Fruit fly (Drosophila melanogaster) whole organism, embryonic: ENCODE data around the gene CG15019.

Experiments used
- Bteb2 ChIP-seq: fragments of 200-800 bp; sonication (Bioruptor generic); optimal IDR thresholded peaks from 2 replicates; lab custom pipeline; 2016; ENCODE audit warnings: missing biosample characterization, missing genetic modification characterization
- CG10431 ChIP-seq: fragments of 200-800 bp; sonication (Bioruptor generic); optimal IDR thresholded peaks from 3 replicates; lab custom pipeline; 2018; ENCODE audit warnings: missing biosample characterization, mild to moderate bottlenecking, missing genetic modification characterization
- CG12071 ChIP-seq: fragments of 200-800 bp; sonication (Bioruptor generic); optimal IDR thresholded peaks from 3 replicates; lab custom pipeline; 2018; ENCODE audit warnings: missing biosample characterization, mild to moderate bottlenecking, missing genetic modification characterization
- CG12104 ChIP-seq: fragments of 200-800 bp; sonication (Bioruptor generic); optimal IDR thresholded peaks from 3 replicates; lab custom pipeline; 2016; ENCODE audit warnings: missing biosample characterization, missing genetic modification characterization
- CG1233 ChIP-seq: fragments of 200-800 bp; sonication (Bioruptor generic); optimal IDR thresholded peaks from 4 replicates; lab custom pipeline; 2018; ENCODE audit warnings: missing biosample characterization, mild to moderate bottlenecking, missing genetic modification characterization
- CG12659 ChIP-seq: fragments of 200-800 bp; sonication (Bioruptor generic); optimal IDR thresholded peaks from 3 replicates; lab custom pipeline; 2017; ENCODE audit warnings: mild to moderate bottlenecking, missing biosample characterization, missing genetic modification reagents, missing genetic modification characterization
- CG12744 ChIP-seq: fragments of 200-800 bp; sonication (Bioruptor generic); optimal IDR thresholded peaks from 2 replicates; lab custom pipeline; 2016; ENCODE audit warnings: missing biosample characterization, missing genetic modification characterization
- CG13296 ChIP-seq: fragments of 200-800 bp; sonication (Bioruptor generic); optimal IDR thresholded peaks from 3 replicates; lab custom pipeline; 2018; ENCODE audit warnings: missing biosample characterization, mild to moderate bottlenecking, missing genetic modification characterization
- CG15011 ChIP-seq: fragments of 200-800 bp; sonication (Bioruptor generic); optimal IDR thresholded peaks from 3 replicates; lab custom pipeline; 2018; ENCODE audit warnings: missing biosample characterization, mild to moderate bottlenecking, missing genetic modification characterization
- CG2129 ChIP-seq: fragments of 200-800 bp; sonication (Bioruptor generic); IDR thresholded peaks from 2 replicates; pipeline ENCODE4 v1.3.6; 2022; ENCODE audit warnings: missing biosample characterization, missing genetic modification characterization; ENCODE audit not compliant: partially characterized antibody
- CG32772 ChIP-seq: fragments of 200-800 bp; sonication (Bioruptor generic); IDR thresholded peaks from 2 replicates; pipeline ENCODE4 v1.3.6; 2022; ENCODE audit warnings: missing biosample characterization, missing genetic modification characterization
- CG4820 ChIP-seq: fragments of 200-800 bp; sonication (Bioruptor generic); optimal IDR thresholded peaks from 3 replicates; lab custom pipeline; 2016; ENCODE audit warnings: missing biosample characterization, missing genetic modification characterization
- CG6689 ChIP-seq: fragments of 200-800 bp; sonication (Bioruptor generic); IDR thresholded peaks from 2 replicates; pipeline ENCODE4 v1.3.6; 2022; ENCODE audit warnings: missing biosample characterization, missing genetic modification characterization
- CG8924 ChIP-seq: fragments of 200-800 bp; optimal IDR thresholded peaks from 3 replicates; lab custom pipeline; 2019; ENCODE audit warnings: missing biosample characterization, mild to moderate bottlenecking, missing genetic modification characterization, moderate library complexity
- CG9609 ChIP-seq: fragments of 200-800 bp; sonication (Bioruptor generic); optimal IDR thresholded peaks from 3 replicates; lab custom pipeline; 2016; ENCODE audit warnings: missing biosample characterization, missing genetic modification characterization
- Chrac-16 ChIP-seq: fragments of 200-800 bp; sonication (Bioruptor generic); optimal IDR thresholded peaks from 3 replicates; lab custom pipeline; 2016; ENCODE audit warnings: missing biosample characterization, missing genetic modification characterization
- CrebB ChIP-seq: fragments of 200-800 bp; sonication (Bioruptor generic); optimal IDR thresholded peaks from 3 replicates; lab custom pipeline; 2018; ENCODE audit warnings: missing biosample characterization, mild to moderate bottlenecking, missing genetic modification characterization
- Drgx ChIP-seq: fragments of 200-800 bp; sonication (Bioruptor generic); IDR thresholded peaks from 2 replicates; pipeline ENCODE4 v1.3.6; 2022; ENCODE audit warnings: missing biosample characterization, missing genetic modification characterization
- MBD-R2 ChIP-seq: fragments of 200-800 bp; sonication (Bioruptor generic); IDR thresholded peaks from 2 replicates; pipeline ENCODE4 v1.3.6; 2022; ENCODE audit warnings: missing biosample characterization, missing genetic modification characterization
- Mrtf ChIP-seq: fragments of 200-800 bp; sonication (Bioruptor generic); IDR thresholded peaks from 3 replicates; pipeline ENCODE4 v1.3.6; 2022; ENCODE audit warnings: missing biosample characterization, missing genetic modification characterization
- Rx ChIP-seq: fragments of 200-800 bp; sonication (Bioruptor generic); IDR thresholded peaks from 2 replicates; pipeline ENCODE4 v1.3.6; 2022; ENCODE audit warnings: missing biosample characterization, missing genetic modification characterization
- TFAM ChIP-seq: fragments of 200-800 bp; sonication (Bioruptor generic); optimal IDR thresholded peaks from 2 replicates; lab custom pipeline; 2017; ENCODE audit warnings: missing biosample characterization, missing genetic modification characterization, inconsistent platforms
- ab ChIP-seq: fragments of 200-800 bp; sonication (Bioruptor generic); optimal IDR thresholded peaks from 2 replicates; lab custom pipeline; 2016; ENCODE audit warnings: missing biosample characterization, missing genetic modification characterization
- abd-A ChIP-seq: fragments of 200-800 bp; sonication (Bioruptor generic); optimal IDR thresholded peaks from 3 replicates; lab custom pipeline; 2019; ENCODE audit warnings: missing biosample characterization, mild to moderate bottlenecking, missing genetic modification characterization, moderate library complexity
- ac ChIP-seq: fragments of 200-800 bp; sonication (Bioruptor generic); optimal IDR thresholded peaks from 3 replicates; lab custom pipeline; 2017; ENCODE audit warnings: missing biosample characterization, mild to moderate bottlenecking, missing genetic modification characterization
- btn ChIP-seq: fragments of 200-800 bp; sonication (Bioruptor generic); optimal IDR thresholded peaks from 2 replicates; lab custom pipeline; 2016; ENCODE audit warnings: missing biosample characterization, missing genetic modification characterization
- chif ChIP-seq, 2 experiments: fragments of 200-800 bp; sonication (Bioruptor generic); optimal IDR thresholded peaks; 3 replicates each; lab custom pipeline; 2016; ENCODE audit warnings: missing biosample characterization in 2 of 2, missing genetic modification characterization in 2 of 2
- crc ChIP-seq: fragments of 200-800 bp; sonication (Bioruptor generic); optimal IDR thresholded peaks from 2 replicates; lab custom pipeline; 2016; ENCODE audit warnings: missing biosample characterization, missing genetic modification characterization
- dan ChIP-seq: fragments of 200-800 bp; sonication (Bioruptor generic); IDR thresholded peaks from 2 replicates; pipeline ENCODE4 v1.3.6; 2022; ENCODE audit warnings: missing biosample characterization, missing genetic modification characterization
- disco-r ChIP-seq: fragments of 200-800 bp; sonication (Bioruptor generic); optimal IDR thresholded peaks from 2 replicates; lab custom pipeline; 2016; ENCODE audit warnings: missing biosample characterization, missing genetic modification characterization
- dm ChIP-seq: fragments of 200-800 bp; sonication (Bioruptor generic); optimal IDR thresholded peaks from 3 replicates; lab custom pipeline; 2016; ENCODE audit warnings: missing biosample characterization, missing genetic modification characterization
- exex ChIP-seq: fragments of 200-800 bp; sonication (Bioruptor generic); optimal IDR thresholded peaks from 4 replicates; lab custom pipeline; 2018; ENCODE audit warnings: missing biosample characterization, mild to moderate bottlenecking, missing genetic modification characterization, moderate library complexity
- gsb ChIP-seq: fragments of 200-800 bp; sonication (Bioruptor generic); IDR thresholded peaks from 2 replicates; pipeline ENCODE4 v1.3.6; 2022; ENCODE audit warnings: missing biosample characterization, missing genetic modification characterization
- ham ChIP-seq: fragments of 200-800 bp; sonication (Bioruptor generic); IDR thresholded peaks from 2 replicates; pipeline ENCODE4 v1.3.6; 2022; ENCODE audit warnings: missing biosample characterization, missing genetic modification characterization
- hb ChIP-seq: fragments of 200-800 bp; sonication (Bioruptor generic); IDR thresholded peaks from 3 replicates; pipeline ENCODE4 v1.3.6; 2022; ENCODE audit warnings: missing biosample characterization, missing genetic modification characterization; ENCODE audit not compliant: partially characterized antibody
- hbn ChIP-seq: fragments of 200-800 bp; sonication (Bioruptor generic); IDR thresholded peaks from 2 replicates; pipeline ENCODE4 v1.3.6; 2022; ENCODE audit warnings: missing biosample characterization, missing genetic modification characterization; ENCODE audit not compliant: partially characterized antibody
- jing ChIP-seq: fragments of 200-800 bp; sonication (Bioruptor generic); optimal IDR thresholded peaks from 2 replicates; lab custom pipeline; 2018; ENCODE audit warnings: missing biosample characterization, mild to moderate bottlenecking, missing genetic modification characterization
- kay ChIP-seq: fragments of 200-800 bp; sonication (Bioruptor generic); optimal IDR thresholded peaks from 2 replicates; lab custom pipeline; 2016; ENCODE audit warnings: missing biosample characterization, missing genetic modification characterization
- knrl ChIP-seq: fragments of 200-800 bp; sonication (Bioruptor generic); IDR thresholded peaks from 3 replicates; pipeline ENCODE4 v1.3.6; 2022; ENCODE audit warnings: missing biosample characterization, missing genetic modification characterization; ENCODE audit not compliant: partially characterized antibody
- lov ChIP-seq, 2 experiments: fragments of 200-800 bp in 1 of 2; fragments of >200 bp in 1 of 2; sonication (Bioruptor generic) in 1 of 2; IDR thresholded peaks in 1 of 2; optimal IDR thresholded peaks in 1 of 2; 2 replicates in 1 of 2; 3 replicates in 1 of 2; pipeline versions ENCODE4 v1.3.6 to Lab custom; 2017 to 2022; ENCODE audit warnings: missing biosample characterization in 1 of 2, missing genetic modification characterization in 1 of 2
- otp ChIP-seq: fragments of 200-800 bp; sonication (Bioruptor generic); IDR thresholded peaks from 3 replicates; pipeline ENCODE4, ENCODE4 v1.3.6; 2022; ENCODE audit warnings: missing biosample characterization, missing genetic modification characterization
- pb ChIP-seq: fragments of 200-800 bp; sonication (Bioruptor generic); optimal IDR thresholded peaks from 3 replicates; lab custom pipeline; 2016; ENCODE audit warnings: missing biosample characterization, missing genetic modification characterization
- rib ChIP-seq: fragments of 200-800 bp; sonication (Bioruptor generic); IDR thresholded peaks from 2 replicates; pipeline ENCODE4 v1.3.6; 2022; ENCODE audit warnings: missing biosample characterization, missing genetic modification characterization
- trem ChIP-seq: fragments of 200-800 bp; optimal IDR thresholded peaks from 3 replicates; lab custom pipeline; 2019; ENCODE audit warnings: missing biosample characterization, mild to moderate bottlenecking, missing genetic modification characterization, moderate library complexity
- unpg ChIP-seq: fragments of 200-800 bp; sonication (Bioruptor generic); optimal IDR thresholded peaks from 3 replicates; lab custom pipeline; 2018; ENCODE audit warnings: missing biosample characterization, mild to moderate bottlenecking, missing genetic modification characterization, moderate library complexity
- zen2 ChIP-seq: fragments of 200-800 bp; sonication (Bioruptor generic); IDR thresholded peaks from 3 replicates; pipeline ENCODE4 v1.3.6; 2022; ENCODE audit warnings: missing biosample characterization, missing genetic modification characterization; ENCODE audit not compliant: partially characterized antibody
- zf30C ChIP-seq: fragments of 200-800 bp; sonication (Bioruptor generic); optimal IDR thresholded peaks from 3 replicates; lab custom pipeline; 2018; ENCODE audit warnings: missing biosample characterization, mild to moderate bottlenecking, missing genetic modification characterization
- zfh1 ChIP-seq: fragments of 200-800 bp; sonication (Bioruptor generic); IDR thresholded peaks from 3 replicates; pipeline ENCODE4 v1.3.6; 2022; ENCODE audit warnings: missing biosample characterization, missing genetic modification characterization

Gene CG15019

dm6 chr3L:4363887-4364794, 41.7 kb downstream of the CG15019 start, which contains the start of the genes Cip4 and mRpS6 (continued):
- TF ChIP-seq trem (tag; lab: Kevin White, UChicago): peak; percentile 51
- no peak for TF ChIP-seq TFAM (GFP tag; lab: Kevin White, UChicago)
- TF ChIP-seq CG12744: peak; percentile 47
- TF ChIP-seq CrebB (tag; lab: Kevin White, UChicago): no peak
- TF ChIP-seq Rx (GFP tag; lab: Robert Waterston, UW): peak; percentile 64
- no peak for TF ChIP-seq CG12071 (GFP tag; lab: Kevin White, UChicago)
- TF ChIP-seq CG32772 (GFP tag; lab: Robert Waterston, UW): peak; percentile 64
- no peak for TF ChIP-seq zf30C
- peak; percentile 34 for TF ChIP-seq abd-A
- no peak for TF ChIP-seq ab (GFP tag; lab: Kevin White, UChicago)
- TF ChIP-seq jing (GFP tag; lab: Kevin White, UChicago): peak; percentile 19
- TF ChIP-seq crc (GFP tag; lab: Kevin White, UChicago): no peak
- TF ChIP-seq CG4820 (GFP tag; lab: Kevin White, UChicago): no peak
- TF ChIP-seq hbn (GFP tag; lab: Robert Waterston, UW): no peak
- peak; percentile 66 for TF ChIP-seq CG12104 (GFP tag; lab: Kevin White, UChicago)
- no peak for TF ChIP-seq CG15011 (GFP tag; lab: Kevin White, UChicago)
- TF ChIP-seq CG12659 (GFP tag; lab: Kevin White, UChicago): peak; percentile 89
- no peak for TF ChIP-seq pb (GFP tag; lab: Kevin White, UChicago)
- peak; percentile 28 for TF ChIP-seq dm (GFP tag; lab: Kevin White, UChicago)
- TF ChIP-seq zen2 (GFP tag; lab: Robert Waterston, UW): no peak
- TF ChIP-seq ham: no peak
- peak; percentile 76 for TF ChIP-seq zfh1
- no peak for TF ChIP-seq disco-r (GFP tag; lab: Kevin White, UChicago)
- TF ChIP-seq knrl: no peak
- TF ChIP-seq gsb: no peak
- peak; percentile 53 for TF ChIP-seq CG10431 (GFP tag; lab: Kevin White, UChicago)
- TF ChIP-seq lov (optimal IDR thresholded peaks at IDR 0.05; lab: Kevin White, UChicago): no peak
- peak; percentile 65; the same call in 2 of the 3 replicates for TF ChIP-seq lov (GFP tag; IDR thresholded peaks at IDR 0.05; lab: Robert Waterston, UW)
- no peak for TF ChIP-seq CG9609
- peak; percentile 69 for TF ChIP-seq CG13296 (GFP tag; lab: Kevin White, UChicago)
- TF ChIP-seq dan (GFP tag; lab: Robert Waterston, UW): no peak
- TF ChIP-seq chif (GFP tag; optimal IDR thresholded peaks at IDR 0.05; lab: Kevin White, UChicago): peak in 1 of 2 experiments; percentile 46
- TF ChIP-seq CG8924 (tag; lab: Kevin White, UChicago): peak; percentile 90
- peak; percentile 56 for TF ChIP-seq Bteb2 (GFP tag; lab: Kevin White, UChicago)
- TF ChIP-seq Chrac-16: peak; percentile 82
- peak; percentile 77; the same call in 2 of the 3 replicates for TF ChIP-seq Mrtf
- TF ChIP-seq rib: peak; percentile 53
- no peak for TF ChIP-seq btn (GFP tag; lab: Kevin White, UChicago)
- TF ChIP-seq otp (GFP tag; lab: Robert Waterston, UW): peak; percentile 79; the same call in 2 of the 3 replicates
- TF ChIP-seq CG6689 (GFP tag; lab: Robert Waterston, UW): peak; percentile 63
- TF ChIP-seq exex (tag; lab: Kevin White, UChicago): peak; percentile 45
- TF ChIP-seq Drgx (GFP tag; lab: Robert Waterston, UW): peak; percentile 65
- peak; percentile 65 for TF ChIP-seq kay (GFP tag; lab: Kevin White, UChicago)
- TF ChIP-seq CG2129 (GFP tag; lab: Robert Waterston, UW): no peak
- TF ChIP-seq CG1233 (GFP tag; lab: Kevin White, UChicago): peak; percentile 84
- peak; percentile 86 for TF ChIP-seq unpg (GFP tag; lab: Kevin White, UChicago)
- peak; percentile 28 for TF ChIP-seq ac (GFP tag; lab: Kevin White, UChicago)
- no peak for TF ChIP-seq hb (GFP tag; lab: Robert Waterston, UW)
- peak; percentile 79 for TF ChIP-seq MBD-R2 (GFP tag; lab: Robert Waterston, UW)
